Fruit fly (Drosophila melanogaster) whole organism, embryonic: ENCODE measurements around the gene CG12321.

Experiments
- Aef1 ChIP-seq: fragments of 200-800 bp; sonication (Bioruptor generic); IDR thresholded peaks from 3 replicates; pipeline ENCODE4 v1.3.6; 2022; ENCODE audit warnings: missing biosample characterization, missing genetic modification characterization
- B-H2 ChIP-seq: fragments of 200-800 bp; sonication (Bioruptor generic); optimal IDR thresholded peaks from 2 replicates; lab custom pipeline; 2018; ENCODE audit warnings: missing biosample characterization, mild to moderate bottlenecking, missing genetic modification characterization
- Bgb ChIP-seq: fragments of 200-800 bp; sonication (Bioruptor generic); IDR thresholded peaks from 2 replicates; pipeline ENCODE4 v1.3.6; 2022; ENCODE audit warnings: missing biosample characterization, missing genetic modification characterization; ENCODE audit not compliant: partially characterized antibody
- CG10654 ChIP-seq: fragments of 200-800 bp; sonication (Bioruptor generic); optimal IDR thresholded peaks from 2 replicates; lab custom pipeline; 2016; ENCODE audit warnings: missing biosample characterization, missing genetic modification characterization
- CG11560 ChIP-seq: fragments of 200-800 bp; sonication (Bioruptor generic); IDR thresholded peaks from 3 replicates; pipeline ENCODE4 v1.3.6; 2022; ENCODE audit warnings: missing biosample characterization, missing genetic modification characterization
- CG12104 ChIP-seq: fragments of 200-800 bp; sonication (Bioruptor generic); optimal IDR thresholded peaks from 3 replicates; lab custom pipeline; 2016; ENCODE audit warnings: missing biosample characterization, missing genetic modification characterization
- CG12299 ChIP-seq: fragments of 200-800 bp; sonication (Bioruptor generic); optimal IDR thresholded peaks from 2 replicates; lab custom pipeline; 2018; ENCODE audit warnings: missing biosample characterization, mild to moderate bottlenecking, missing genetic modification characterization
- CG14860 ChIP-seq: fragments of 200-800 bp; sonication (Bioruptor generic); IDR thresholded peaks from 3 replicates; pipeline ENCODE4 v1.3.6; 2022; ENCODE audit warnings: missing biosample characterization, missing genetic modification characterization; ENCODE audit not compliant: partially characterized antibody
- CG16813 ChIP-seq: fragments of 200-800 bp; sonication (Bioruptor generic); IDR thresholded peaks from 3 replicates; pipeline ENCODE4 v1.3.6; 2022; ENCODE audit warnings: missing biosample characterization, missing genetic modification characterization; ENCODE audit not compliant: partially characterized antibody
- CG1792 ChIP-seq: fragments of 200-800 bp; sonication (Bioruptor generic); optimal IDR thresholded peaks from 2 replicates; lab custom pipeline; 2016; ENCODE audit warnings: missing biosample characterization, missing genetic modification characterization
- CG2199 ChIP-seq: fragments of 200-800 bp; sonication (Bioruptor generic); IDR thresholded peaks from 3 replicates; pipeline ENCODE4 v1.3.6; 2022; ENCODE audit warnings: missing biosample characterization, missing genetic modification characterization
- CG30020 ChIP-seq: fragments of 200-800 bp; optimal IDR thresholded peaks from 2 replicates; lab custom pipeline; 2019; ENCODE audit warnings: missing biosample characterization, mild to moderate bottlenecking, missing genetic modification characterization, moderate library complexity
- CG31365 ChIP-seq: fragments of 200-800 bp; sonication (Bioruptor generic); optimal IDR thresholded peaks from 2 replicates; lab custom pipeline; 2018; ENCODE audit warnings: missing biosample characterization, mild to moderate bottlenecking, missing genetic modification characterization
- CG31441 ChIP-seq: fragments of 200-800 bp; sonication (Bioruptor generic); IDR thresholded peaks from 2 replicates; pipeline ENCODE4 v1.3.6; 2022; ENCODE audit warnings: missing biosample characterization, missing genetic modification characterization
- CG34224 ChIP-seq: fragments of 200-800 bp; sonication (Bioruptor generic); IDR thresholded peaks from 3 replicates; pipeline ENCODE4 v1.3.6; 2022; ENCODE audit warnings: missing biosample characterization, missing genetic modification characterization; ENCODE audit not compliant: partially characterized antibody
- CG43689 ChIP-seq: fragments of 200-800 bp; sonication (Bioruptor generic); IDR thresholded peaks from 2 replicates; pipeline ENCODE4 v1.3.6; 2022; ENCODE audit warnings: missing biosample characterization, missing genetic modification characterization
- CG6689 ChIP-seq: fragments of 200-800 bp; sonication (Bioruptor generic); IDR thresholded peaks from 2 replicates; pipeline ENCODE4 v1.3.6; 2022; ENCODE audit warnings: missing biosample characterization, missing genetic modification characterization
- CG7271 ChIP-seq: fragments of 200-800 bp; sonication (Bioruptor generic); optimal IDR thresholded peaks from 2 replicates; lab custom pipeline; 2018; ENCODE audit warnings: missing biosample characterization, mild to moderate bottlenecking, missing genetic modification characterization, moderate library complexity
- CG7556 ChIP-seq: fragments of 200-800 bp; sonication (Bioruptor generic); optimal IDR thresholded peaks from 2 replicates; lab custom pipeline; 2017; ENCODE audit warnings: missing biosample characterization, mild to moderate bottlenecking, missing genetic modification characterization
- CG8478 ChIP-seq: fragments of >200 bp; optimal IDR thresholded peaks from 2 replicates; lab custom pipeline; 2018
- CG8765 ChIP-seq: fragments of 200-800 bp; sonication (Bioruptor generic); IDR thresholded peaks from 2 replicates; pipeline ENCODE4 v1.3.6; 2022; ENCODE audit warnings: missing biosample characterization, missing genetic modification characterization
- CG9797 ChIP-seq: fragments of 200-800 bp; sonication (Bioruptor generic); optimal IDR thresholded peaks from 3 replicates; lab custom pipeline; 2018; ENCODE audit warnings: missing biosample characterization, mild to moderate bottlenecking, missing genetic modification characterization
- Chrac-16 ChIP-seq: fragments of 200-800 bp; sonication (Bioruptor generic); optimal IDR thresholded peaks from 3 replicates; lab custom pipeline; 2016; ENCODE audit warnings: missing biosample characterization, missing genetic modification characterization
- D19B ChIP-seq: fragments of 200-800 bp; sonication (Bioruptor generic); optimal IDR thresholded peaks from 2 replicates; lab custom pipeline; 2017; ENCODE audit warnings: missing biosample characterization, mild to moderate bottlenecking, missing genetic modification characterization
- Eip74EF ChIP-seq, 2 experiments: fragments of 200-800 bp in 1 of 2; fragments of >200 bp in 1 of 2; sonication (Bioruptor generic) in 1 of 2; optimal IDR thresholded peaks; 2 replicates each; lab custom pipeline; 2017 to 2019; ENCODE audit warnings: missing biosample characterization in 2 of 2, missing genetic modification characterization in 2 of 2, mild to moderate bottlenecking in 1 of 2, moderate library complexity in 1 of 2
- Hey ChIP-seq: fragments of 200-800 bp; sonication (Bioruptor generic); optimal IDR thresholded peaks from 3 replicates; lab custom pipeline; 2018; ENCODE audit warnings: missing biosample characterization, mild to moderate bottlenecking, missing genetic modification characterization
- Hr78 ChIP-seq, 2 experiments: fragments of 200-800 bp in 1 of 2; fragments of >200 bp in 1 of 2; sonication (Bioruptor generic) in 1 of 2; optimal IDR thresholded peaks; 2 replicates each; lab custom pipeline; 2017 to 2019; ENCODE audit warnings: missing biosample characterization in 2 of 2, missing genetic modification characterization in 2 of 2, mild to moderate bottlenecking in 1 of 2, moderate library complexity in 1 of 2
- Kr ChIP-seq: fragments of 200-800 bp; sonication (Bioruptor generic); optimal IDR thresholded peaks from 2 replicates; lab custom pipeline; 2017; ENCODE audit warnings: missing biosample characterization, mild to moderate bottlenecking, missing genetic modification characterization
- Nf-YB ChIP-seq: fragments of 200-800 bp; sonication (Bioruptor generic); optimal IDR thresholded peaks from 3 replicates; lab custom pipeline; 2019; ENCODE audit warnings: missing biosample characterization, mild to moderate bottlenecking, missing genetic modification characterization, moderate library complexity
- Spps ChIP-seq: fragments of 200-800 bp; sonication (Bioruptor generic); optimal IDR thresholded peaks from 2 replicates; lab custom pipeline; 2018; ENCODE audit warnings: missing biosample characterization, mild to moderate bottlenecking, missing genetic modification characterization
- Stat92E ChIP-seq, 3 experiments: fragments of >200 bp in 2 of 3; fragments of 200-800 bp in 1 of 3; sonication (Bioruptor generic) in 1 of 3; optimal IDR thresholded peaks; 2 replicates each; lab custom pipeline; 2017 to 2019; ENCODE audit warnings: missing biosample characterization in 3 of 3, missing genetic modification characterization in 3 of 3, mild to moderate bottlenecking in 1 of 3, moderate library complexity in 1 of 3
- Xbp1 ChIP-seq: fragments of 200-800 bp; sonication (Bioruptor generic); optimal IDR thresholded peaks from 3 replicates; lab custom pipeline; 2016; ENCODE audit warnings: missing biosample characterization, mild to moderate bottlenecking, missing genetic modification characterization
- ab ChIP-seq: fragments of 200-800 bp; sonication (Bioruptor generic); optimal IDR thresholded peaks from 2 replicates; lab custom pipeline; 2016; ENCODE audit warnings: missing biosample characterization, missing genetic modification characterization
- caup ChIP-seq: fragments of 200-800 bp; sonication (Bioruptor generic); optimal IDR thresholded peaks from 3 replicates; lab custom pipeline; 2017; ENCODE audit warnings: missing biosample characterization, mild to moderate bottlenecking, missing genetic modification characterization, moderate library complexity; ENCODE audit not compliant: severe bottlenecking
- cwo ChIP-seq: fragments of 200-800 bp; sonication (Bioruptor generic); optimal IDR thresholded peaks from 3 replicates; lab custom pipeline; 2017; ENCODE audit warnings: missing biosample characterization, missing genetic modification characterization, mild to moderate bottlenecking, moderate library complexity, missing genetic modification reagents
- danr ChIP-seq: fragments of 200-800 bp; sonication (Bioruptor generic); IDR thresholded peaks from 2 replicates; pipeline ENCODE4 v1.3.6; 2022; ENCODE audit warnings: missing biosample characterization, missing genetic modification characterization
- dati ChIP-seq: fragments of 200-800 bp; sonication (Bioruptor generic); IDR thresholded peaks from 2 replicates; pipeline ENCODE4 v1.3.6; 2022; ENCODE audit warnings: missing biosample characterization, missing genetic modification characterization
- hb ChIP-seq: fragments of 200-800 bp; sonication (Bioruptor generic); IDR thresholded peaks from 3 replicates; pipeline ENCODE4 v1.3.6; 2022; ENCODE audit warnings: missing biosample characterization, missing genetic modification characterization; ENCODE audit not compliant: partially characterized antibody
- hbn ChIP-seq: fragments of 200-800 bp; sonication (Bioruptor generic); IDR thresholded peaks from 2 replicates; pipeline ENCODE4 v1.3.6; 2022; ENCODE audit warnings: missing biosample characterization, missing genetic modification characterization; ENCODE audit not compliant: partially characterized antibody
- her ChIP-seq: fragments of 200-800 bp; sonication (Bioruptor generic); optimal IDR thresholded peaks from 2 replicates; lab custom pipeline; 2016; ENCODE audit warnings: missing biosample characterization, missing genetic modification characterization
- lola ChIP-seq, 3 experiments: fragments of >200 bp in 2 of 3; fragments of 200-800 bp in 1 of 3; sonication (Bioruptor generic) in 1 of 3; optimal IDR thresholded peaks; 2 replicates each; lab custom pipeline; 2017 to 2019; ENCODE audit warnings: missing biosample characterization in 3 of 3, missing genetic modification characterization in 3 of 3, mild to moderate bottlenecking in 1 of 3, moderate library complexity in 1 of 3
- peb ChIP-seq: fragments of 200-800 bp; sonication (Bioruptor generic); IDR thresholded peaks from 2 replicates; pipeline ENCODE4 v1.3.6; 2022; ENCODE audit warnings: missing biosample characterization, missing genetic modification characterization
- psq ChIP-seq: fragments of 200-800 bp; sonication (Bioruptor generic); optimal IDR thresholded peaks from 2 replicates; lab custom pipeline; 2017; ENCODE audit warnings: missing biosample characterization, missing genetic modification characterization
- slp2 ChIP-seq: fragments of 200-800 bp; sonication (Bioruptor generic); optimal IDR thresholded peaks from 2 replicates; lab custom pipeline; 2016; ENCODE audit warnings: missing biosample characterization, missing genetic modification characterization
- sqz ChIP-seq: fragments of 200-800 bp; sonication (Bioruptor generic); optimal IDR thresholded peaks from 3 replicates; lab custom pipeline; 2018; ENCODE audit warnings: missing biosample characterization, mild to moderate bottlenecking, missing genetic modification characterization
- tna ChIP-seq: fragments of 200-800 bp; sonication (Bioruptor generic); IDR thresholded peaks from 2 replicates; pipeline ENCODE4 v1.3.6; 2022; ENCODE audit warnings: missing biosample characterization, missing genetic modification characterization; ENCODE audit not compliant: partially characterized antibody
- zfh1 ChIP-seq: fragments of 200-800 bp; sonication (Bioruptor generic); IDR thresholded peaks from 3 replicates; pipeline ENCODE4 v1.3.6; 2022; ENCODE audit warnings: missing biosample characterization, missing genetic modification characterization
- zfh2 ChIP-seq: fragments of 200-800 bp; sonication (Bioruptor generic); optimal IDR thresholded peaks from 2 replicates; lab custom pipeline; 2016; ENCODE audit warnings: missing biosample characterization, missing genetic modification characterization

The CG12321 gene

DNA sequence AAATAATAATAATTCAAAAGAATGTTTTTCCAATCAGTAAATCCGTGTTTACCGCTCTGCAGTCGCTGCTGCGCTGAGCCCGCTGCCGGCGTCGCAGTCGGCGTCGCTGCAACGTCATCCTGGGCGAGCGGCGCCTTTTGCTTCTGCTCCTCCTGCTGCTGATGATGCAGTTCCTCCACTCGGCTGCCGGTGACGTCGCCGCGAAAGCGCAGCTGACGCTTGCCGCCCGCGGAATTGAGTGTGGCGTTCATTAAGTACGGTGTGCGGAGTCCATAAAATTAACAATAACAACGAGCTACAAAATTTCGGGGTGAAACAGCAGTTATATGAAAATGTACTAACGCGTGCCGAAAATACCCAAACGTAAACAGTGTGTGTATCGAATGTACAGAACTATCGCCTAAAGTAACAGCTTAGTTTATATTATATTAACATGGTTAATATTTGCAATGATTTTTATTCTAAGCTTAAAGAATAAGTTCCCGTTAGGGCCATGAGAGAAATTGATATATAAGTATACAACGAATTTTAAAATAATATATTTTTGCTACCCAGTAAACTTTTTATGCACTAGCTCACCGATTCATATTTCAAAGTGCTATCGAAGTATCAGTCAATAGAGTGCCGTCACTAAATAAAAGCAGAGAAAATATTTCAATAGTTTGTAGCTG, 24.3 kb downstream of the CG12321 start, which contains the start of the genes CG7218 and Cbp20 (continued):
- TF ChIP-seq CG16813 (GFP tag; lab: Robert Waterston, UW) (peak; percentile 85), CG31441 (GFP tag; lab: Robert Waterston, UW) (peak; percentile 65), CG30020 (tag; lab: Kevin White, UChicago) (peak; percentile 67), CG34224 (GFP tag; lab: Robert Waterston, UW) (peak; percentile 76), CG7556 (peak; percentile 56), CG14860 (peak; percentile 68; the same call in 1 of the 3 replicates), CG9797 (GFP tag; lab: Kevin White, UChicago) (peak; percentile 73), tna (peak; percentile 29; the same call in 1 of the 2 replicates), CG43689 (no peak), Bgb (GFP tag; lab: Robert Waterston, UW) (peak; percentile 79), lola (GFP tag; optimal IDR thresholded peaks at IDR 0.05; lab: Kevin White, UChicago) (peak in 1 of 3 experiments; percentile 60), dati (GFP tag; lab: Robert Waterston, UW) (0 out of 2 replicates have a peak, but pooled peaks have one; percentile 26), Nf-YB (GFP tag; lab: Kevin White, UChicago) (peak; percentile 48), slp2 (peak; percentile 8), danr (GFP tag; lab: Robert Waterston, UW) (0 out of 2 replicates have a peak, but pooled peaks have one; percentile 25), zfh1 (GFP tag; lab: Robert Waterston, UW) (peak; percentile 74), Aef1 (peak; percentile 69; the same call in 2 of the 3 replicates), CG2199 (GFP tag; lab: Robert Waterston, UW) (no peak), Xbp1 (GFP tag; lab: Kevin White, UChicago) (peak; percentile 84), Eip74EF (GFP tag; optimal IDR thresholded peaks at IDR 0.05; lab: Kevin White, UChicago) (no peak), CG1792 (GFP tag; lab: Kevin White, UChicago) (no peak), hb (GFP tag; lab: Robert Waterston, UW) (peak; percentile 76), her (no peak), Chrac-16 (GFP tag; lab: Kevin White, UChicago) (peak; percentile 73), D19B (GFP tag; lab: Kevin White, UChicago) (peak; percentile 61), hbn (GFP tag; lab: Robert Waterston, UW) (peak; percentile 76), B-H2 (GFP tag; lab: Kevin White, UChicago) (peak; percentile 77), CG6689 (peak; percentile 65), Hr78 (GFP tag; optimal IDR thresholded peaks at IDR 0.05; lab: Kevin White, UChicago) (no peak), CG31365 (tag; lab: Kevin White, UChicago) (no peak), CG7271 (tag; lab: Kevin White, UChicago) (peak; percentile 28), CG12299 (tag; lab: Kevin White, UChicago) (peak; percentile 48), Spps (peak; percentile 7), ab (GFP tag; lab: Kevin White, UChicago) (no peak), sqz (GFP tag; lab: Kevin White, UChicago) (no peak), Stat92E (GFP tag; optimal IDR thresholded peaks at IDR 0.05; lab: Kevin White, UChicago) (no peak), CG8478 (lab: Kevin White, UChicago) (no peak), CG12104 (GFP tag; lab: Kevin White, UChicago) (no peak), zfh2 (peak; percentile 70), Kr (GFP tag; lab: Kevin White, UChicago) (no peak), CG8765 (GFP tag; lab: Robert Waterston, UW) (peak; percentile 60), cwo (peak; percentile 49), CG10654 (GFP tag; lab: Kevin White, UChicago) (peak; percentile 50), CG11560 (peak; percentile 93), psq (GFP tag; lab: Kevin White, UChicago) (no peak), peb (GFP tag; lab: Robert Waterston, UW) (peak; percentile 25; the same call in 1 of the 2 replicates), caup (GFP tag; lab: Kevin White, UChicago) (peak; percentile 63), Hey (tag; lab: Kevin White, UChicago) (no peak)
